Fruit fly (Drosophila melanogaster) whole organism, adult: ENCODE results near the gene Sdhaf3.
A peak's percentile ranks its signal among the peaks of the same experiment; 100 is the strongest.

Experiments used
- CG11617 ChIP-seq: fragments of 200-800 bp; sonication (Bioruptor generic); optimal IDR thresholded peaks from 2 replicates; lab custom pipeline; 2017; ENCODE audit warnings: mild to moderate bottlenecking, missing biosample characterization, missing genetic modification reagents, missing genetic modification characterization
- CG12768 ChIP-seq: fragments of 200-800 bp; sonication (Bioruptor generic); optimal IDR thresholded peaks from 2 replicates; lab custom pipeline; 2017; ENCODE audit warnings: missing biosample characterization, missing genetic modification characterization, mild to moderate bottlenecking, moderate library complexity, missing genetic modification reagents
- CG14711 ChIP-seq: fragments of 200-800 bp; sonication (Bioruptor generic); optimal IDR thresholded peaks from 2 replicates; lab custom pipeline; 2018; ENCODE audit warnings: missing biosample characterization, mild to moderate bottlenecking, missing genetic modification characterization, moderate library complexity
- CG1620 ChIP-seq: fragments of 200-800 bp; sonication (Bioruptor generic); optimal IDR thresholded peaks from 2 replicates; lab custom pipeline; 2016; ENCODE audit warnings: missing biosample characterization, missing genetic modification characterization
- CG33017 ChIP-seq: fragments of 200-800 bp; sonication (Bioruptor generic); optimal IDR thresholded peaks from 2 replicates; lab custom pipeline; 2018; ENCODE audit warnings: missing biosample characterization, mild to moderate bottlenecking, missing genetic modification characterization, moderate library complexity
- CG5204 ChIP-seq: fragments of 200-800 bp; sonication (Bioruptor generic); optimal IDR thresholded peaks from 2 replicates; lab custom pipeline; 2016; ENCODE audit warnings: missing biosample characterization, missing genetic modification characterization
- CG7045 ChIP-seq: fragments of 200-800 bp; sonication (Bioruptor generic); optimal IDR thresholded peaks from 2 replicates; lab custom pipeline; 2017; ENCODE audit warnings: missing biosample characterization, mild to moderate bottlenecking, missing genetic modification characterization
- CG7101 ChIP-seq: fragments of 200-800 bp; sonication (Bioruptor generic); optimal IDR thresholded peaks from 2 replicates; lab custom pipeline; 2018; ENCODE audit warnings: missing biosample characterization, mild to moderate bottlenecking, missing genetic modification characterization, moderate library complexity
- Clk ChIP-seq: fragments of 200-800 bp; sonication (Bioruptor generic); optimal IDR thresholded peaks from 2 replicates; lab custom pipeline; 2017; ENCODE audit warnings: missing biosample characterization, missing genetic modification characterization
- Crg-1 ChIP-seq: fragments of 200-800 bp; sonication (Bioruptor generic); optimal IDR thresholded peaks from 2 replicates; lab custom pipeline; 2016; ENCODE audit warnings: missing biosample characterization, missing genetic modification characterization
- Hr96 ChIP-seq: fragments of 200-800 bp; sonication (Bioruptor generic); optimal IDR thresholded peaks from 2 replicates; lab custom pipeline; 2016; ENCODE audit warnings: missing biosample characterization, missing genetic modification characterization
- Mnt ChIP-seq: fragments of 200-800 bp; sonication (Bioruptor generic); optimal IDR thresholded peaks from 2 replicates; lab custom pipeline; 2016; ENCODE audit warnings: missing biosample characterization, mild to moderate bottlenecking, missing genetic modification characterization
- bab1 ChIP-seq: fragments of 200-800 bp; sonication (Bioruptor generic); optimal IDR thresholded peaks from 3 replicates; lab custom pipeline; 2019; ENCODE audit warnings: missing biosample characterization, mild to moderate bottlenecking, missing genetic modification characterization, moderate library complexity
- cic ChIP-seq: fragments of 200-800 bp; sonication (Bioruptor generic); optimal IDR thresholded peaks from 2 replicates; lab custom pipeline; 2017; ENCODE audit warnings: missing biosample characterization, mild to moderate bottlenecking, missing genetic modification characterization, moderate library complexity
- cnc ChIP-seq, 2 experiments: fragments of >200 bp; optimal IDR thresholded peaks; 2 replicates each; lab custom pipeline; 2017
- kay ChIP-seq: fragments of 200-800 bp; sonication (Bioruptor generic); peaks from one replicate; lab custom pipeline; 2016; ENCODE audit warnings: missing biosample characterization, missing genetic modification characterization, borderline replicate concordance
- ovo ChIP-seq: fragments of 200-800 bp; sonication (Bioruptor generic); optimal IDR thresholded peaks from 2 replicates; lab custom pipeline; 2016; ENCODE audit warnings: missing biosample characterization, missing genetic modification characterization
- pad ChIP-seq: fragments of 200-800 bp; sonication (Bioruptor generic); optimal IDR thresholded peaks from 3 replicates; lab custom pipeline; 2017; ENCODE audit warnings: missing biosample characterization, missing genetic modification characterization, mild to moderate bottlenecking, moderate library complexity, missing genetic modification reagents
- tj ChIP-seq: fragments of 200-800 bp; sonication (Bioruptor generic); optimal IDR thresholded peaks from 3 replicates; lab custom pipeline; 2017; ENCODE audit warnings: missing biosample characterization, mild to moderate bottlenecking, missing genetic modification characterization, moderate library complexity
- toe ChIP-seq: fragments of 200-800 bp; sonication (Bioruptor generic); optimal IDR thresholded peaks from 2 replicates; lab custom pipeline; 2016; ENCODE audit warnings: missing biosample characterization, missing genetic modification characterization

Sdhaf3 gene

dm6 chr3R:16495322-16495721 lies 13.1 kb upstream of the Sdhaf3 start, which contains the start of gene Cad89D:
TSS of gene Cad89D (minus strand) at chr3R:16495422.
- no peak for TF ChIP-seq cnc (optimal IDR thresholded peaks at IDR 0.05; lab: Kevin White, UChicago)
- TF ChIP-seq CG7045 (GFP tag; lab: Kevin White, UChicago) = no peak
- no peak for TF ChIP-seq cic (GFP tag; lab: Kevin White, UChicago)
- no peak for TF ChIP-seq tj

dm6 chr3R:16485487-16486233 lies 3.4 kb upstream of the Sdhaf3 start:
- TF ChIP-seq bab1 (GFP tag; lab: Kevin White, UChicago) (no peak), kay (GFP tag; lab: Kevin White, UChicago) (no peak), CG7045 (GFP tag; lab: Kevin White, UChicago) (no peak), CG11617 (GFP tag; lab: Kevin White, UChicago) (no peak), CG33017 (tag; lab: Kevin White, UChicago) (no peak), Mnt (GFP tag; lab: Kevin White, UChicago) (no peak), cic (GFP tag; lab: Kevin White, UChicago) (no peak), pad (GFP tag; lab: Kevin White, UChicago) (no peak)

dm6 chr3R:16483877-16484417 lies 1.7 kb upstream of the Sdhaf3 start, which contains the start of gene Der-2:
TSS of gene Der-2 (minus strand) at chr3R:16484223.
- TF ChIP-seq bab1 (GFP tag; lab: Kevin White, UChicago) = peak; percentile 22
- peak; percentile 38 for TF ChIP-seq kay (GFP tag; lab: Kevin White, UChicago)
- TF ChIP-seq CG12768 (GFP tag; lab: Kevin White, UChicago) = no peak
- TF ChIP-seq Hr96 (GFP tag; lab: Kevin White, UChicago) = no peak

dm6 chr3R:16480995-16481394 lies 1.3 kb downstream of the Sdhaf3 start, which contains the start of gene Dhfr:
TSS of gene Dhfr (plus strand) at chr3R:16481167.
- TF ChIP-seq cic (GFP tag; lab: Kevin White, UChicago) (no peak), CG12768 (GFP tag; lab: Kevin White, UChicago) (no peak)

dm6 chr3R:16477033-16477432 lies 5.2 kb downstream of the Sdhaf3 start, which contains the start of gene Gyc89Db:
TSS of gene Gyc89Db (plus strand) at chr3R:16477110.
- no peak for TF ChIP-seq CG12768 (GFP tag; lab: Kevin White, UChicago)
- no peak for TF ChIP-seq Crg-1
- TF ChIP-seq tj = no peak
- TF ChIP-seq CG7101 = no peak
- TF ChIP-seq bab1 (GFP tag; lab: Kevin White, UChicago) = no peak
- TF ChIP-seq CG5204 (GFP tag; lab: Kevin White, UChicago) = no peak
- TF ChIP-seq Mnt (GFP tag; lab: Kevin White, UChicago) = no peak
- no peak for TF ChIP-seq pad (GFP tag; lab: Kevin White, UChicago)
- no peak for TF ChIP-seq cic (GFP tag; lab: Kevin White, UChicago)
- TF ChIP-seq CG33017 (tag; lab: Kevin White, UChicago) = no peak
- no peak for TF ChIP-seq CG1620
- TF ChIP-seq cnc (optimal IDR thresholded peaks at IDR 0.05; lab: Kevin White, UChicago) = no peak
- TF ChIP-seq toe (GFP tag; lab: Kevin White, UChicago) = no peak

- TF ChIP-seq kay (GFP tag; lab: Kevin White, UChicago) (no peak), CG7045 (GFP tag; lab: Kevin White, UChicago) (no peak), pad (GFP tag; lab: Kevin White, UChicago) (no peak)
These were observed 5.8 kb downstream of the Sdhaf3 start for dm6 chr3R:16476472-16476871.

dm6 chr3R:16472301-16472700 lies 10.0 kb downstream of the Sdhaf3 start, which contains the start of gene Gyc89Da:
TSS of gene Gyc89Da (plus strand) at chr3R:16472601.
- TF ChIP-seq CG1620 (no peak), CG33017 (tag; lab: Kevin White, UChicago) (no peak), kay (GFP tag; lab: Kevin White, UChicago) (no peak), Hr96 (GFP tag; lab: Kevin White, UChicago) (no peak)

- TF ChIP-seq CG11617 (GFP tag; lab: Kevin White, UChicago) = peak; percentile 63
- TF ChIP-seq ovo (GFP tag; lab: Kevin White, UChicago) = peak; percentile 23
- peak; percentile 31 for TF ChIP-seq CG7045 (GFP tag; lab: Kevin White, UChicago)
- TF ChIP-seq CG12768 (GFP tag; lab: Kevin White, UChicago) = peak; percentile 35
- no peak for TF ChIP-seq cic (GFP tag; lab: Kevin White, UChicago)
- peak; percentile 68 for TF ChIP-seq toe (GFP tag; lab: Kevin White, UChicago)
- peak; percentile 48 for TF ChIP-seq bab1 (GFP tag; lab: Kevin White, UChicago)
- TF ChIP-seq CG14711 (tag; lab: Kevin White, UChicago) = peak; percentile 49
- peak; percentile 34 for TF ChIP-seq CG7101
- TF ChIP-seq kay (GFP tag; lab: Kevin White, UChicago) = no peak
- no peak for TF ChIP-seq CG33017 (tag; lab: Kevin White, UChicago)
- no peak for TF ChIP-seq Crg-1
- peak; percentile 53 for TF ChIP-seq CG5204 (GFP tag; lab: Kevin White, UChicago)
- TF ChIP-seq CG1620 = peak; percentile 40
- no peak for TF ChIP-seq Clk (GFP tag; lab: Kevin White, UChicago)
- TF ChIP-seq pad (GFP tag; lab: Kevin White, UChicago) = peak; percentile 11
- TF ChIP-seq Hr96 (GFP tag; lab: Kevin White, UChicago) = peak; percentile 31
- no peak for TF ChIP-seq Mnt (GFP tag; lab: Kevin White, UChicago)
- TF ChIP-seq tj = peak; percentile 5
- no peak for TF ChIP-seq cnc (optimal IDR thresholded peaks at IDR 0.05; lab: Kevin White, UChicago)
These were observed 12.6 kb downstream of the Sdhaf3 start, which contains the start of the genes CG42232 and CSN5 for dm6 chr3R:16469501-16470263. TSS of gene CG42232 (minus strand) at chr3R:16469663. TSS of gene CSN5 (plus strand) at chr3R:16470099.
